Worm (Caenorhabditis elegans) whole organism, L3 larva: Measurements from ENCODE around the gene M162.15.

ENCODE experiments used
- aly-2 ChIP-seq: fragments of 150-350 bp; optimal IDR thresholded peaks from 2 replicates; lab custom pipeline; 2014; ENCODE audit warnings: missing biosample characterization, missing genetic modification characterization
- ama-1 ChIP-seq: fragments of 150-350 bp; optimal IDR thresholded peaks from 2 replicates; lab custom pipeline; 2018
- ceh-82 ChIP-seq: fragments of 150-350 bp; optimal IDR thresholded peaks from 2 replicates; lab custom pipeline; 2014; ENCODE audit warnings: missing biosample characterization, missing genetic modification characterization
- egl-27 ChIP-seq: sonication (generic microtip); optimal IDR thresholded peaks from 4 replicates; lab custom pipeline; 2017; ENCODE audit warnings: missing biosample characterization, missing genetic modification reagents, missing genetic modification characterization
- fkh-2 ChIP-seq: fragments of 150-350 bp; optimal IDR thresholded peaks from 2 replicates; lab custom pipeline; 2014; ENCODE audit warnings: missing biosample characterization, missing genetic modification reagents, missing genetic modification characterization
- fos-1 ChIP-seq: fragments of 150-350 bp; optimal IDR thresholded peaks from 2 replicates; lab custom pipeline; 2014; ENCODE audit warnings: missing biosample characterization, missing genetic modification characterization
- nhr-43 ChIP-seq: sonication (generic microtip); optimal IDR thresholded peaks from 2 replicates; lab custom pipeline; 2016; ENCODE audit warnings: mild to moderate bottlenecking, missing genetic modification characterization, missing compliant biosample characterization; ENCODE audit not compliant: poor library complexity, severe bottlenecking
- unc-39 ChIP-seq: sonication (generic microtip); optimal IDR thresholded peaks from 4 replicates; lab custom pipeline; 2017; ENCODE audit warnings: missing biosample characterization, missing genetic modification characterization
- zag-1 ChIP-seq: fragments of 150-350 bp; optimal IDR thresholded peaks from 2 replicates; lab custom pipeline; 2014; ENCODE audit warnings: missing biosample characterization, missing genetic modification characterization
- ztf-11 ChIP-seq: fragments of 150-350 bp; optimal IDR thresholded peaks from 2 replicates; lab custom pipeline; 2014; ENCODE audit warnings: missing biosample characterization, missing genetic modification characterization

DNA sequence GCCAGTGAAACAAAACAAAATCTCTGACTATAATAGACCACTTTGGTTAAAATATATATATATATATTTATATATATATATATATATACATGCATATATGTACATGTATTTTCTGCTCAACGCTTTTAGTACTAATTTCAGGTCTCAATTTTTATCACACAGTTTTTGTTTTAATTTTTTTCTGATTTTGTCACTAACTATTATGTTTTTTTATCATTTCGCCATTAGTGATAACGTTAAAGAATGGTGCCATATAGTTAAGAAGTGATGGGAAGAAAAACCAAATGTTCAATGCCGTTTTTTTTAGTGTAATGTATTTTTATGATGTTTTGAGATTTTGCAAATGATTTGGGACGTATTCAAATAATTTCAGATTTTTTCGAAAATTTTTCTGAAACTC, 17.2 kb downstream of the M162.15 start:
- TF ChIP-seq ztf-11, result no peak
- TF ChIP-seq ceh-82 (tag; lab: Kevin White, UChicago), result no peak
- no peak for TF ChIP-seq unc-39 (tag; lab: Kevin White, UChicago)
- no peak for TF ChIP-seq nhr-43 (tag; lab: Kevin White, UChicago)
- no peak for TF ChIP-seq fkh-2 (tag; lab: Kevin White, UChicago)
- TF ChIP-seq zag-1 (tag; lab: Kevin White, UChicago), result no peak
- no peak for TF ChIP-seq ama-1
- TF ChIP-seq fos-1 (tag; lab: Kevin White, UChicago), result no peak
- TF ChIP-seq egl-27 (tag; lab: Kevin White, UChicago), result no peak
- TF ChIP-seq aly-2, result no peak
